Worm (Caenorhabditis elegans) whole organism, L4 larva: Measurements from ENCODE around the gene rme-1.

Experiments used
- F10B5.3 ChIP-seq: sonication (generic microtip); optimal IDR thresholded peaks from 2 replicates; lab custom pipeline; 2016; ENCODE audit warnings: mild to moderate bottlenecking, missing genetic modification characterization, missing compliant biosample characterization
- F49E8.2 ChIP-seq: sonication (generic microtip); optimal IDR thresholded peaks from 2 replicates; lab custom pipeline; 2016; ENCODE audit warnings: missing compliant biosample characterization, mild to moderate bottlenecking, missing genetic modification characterization, borderline replicate concordance
- T26A8.4 ChIP-seq: fragments of 200-800 bp; sonication (Bioruptor generic); IDR thresholded peaks from 2 replicates; pipeline ENCODE4 v1.3.6; 2022; ENCODE audit warnings: missing genetic modification characterization, missing compliant biosample characterization
- Y5F2A.4 ChIP-seq: fragments of 200-800 bp; sonication (Bioruptor generic); optimal IDR thresholded peaks from 2 replicates; lab custom pipeline; 2018; ENCODE audit warnings: mild to moderate bottlenecking, missing genetic modification characterization, missing compliant biosample characterization
- Y75B8A.6 ChIP-seq: fragments of 200-800 bp; sonication (Bioruptor generic); IDR thresholded peaks from 2 replicates; pipeline ENCODE4 v1.3.6; 2022; ENCODE audit warnings: missing genetic modification reagents, missing genetic modification characterization, missing compliant biosample characterization
- aha-1 ChIP-seq: fragments of 150-350 bp; peaks from one replicate; lab custom pipeline; 2014; ENCODE audit warnings: missing biosample characterization, missing genetic modification characterization
- aly-2 ChIP-seq: sonication (generic microtip); optimal IDR thresholded peaks from 2 replicates; lab custom pipeline; 2018; ENCODE audit warnings: missing biosample characterization, missing genetic modification characterization
- ama-1 ChIP-seq: fragments of 150-350 bp; optimal IDR thresholded peaks from 2 replicates; lab custom pipeline; 2014; ENCODE audit warnings: inconsistent platforms, mixed read lengths
- arid-1 ChIP-seq: fragments of 200-800 bp; sonication (Bioruptor generic); conservative IDR thresholded peaks from 2 replicates; pipeline ENCODE4 v1.3.6; 2022; ENCODE audit warnings: missing genetic modification reagents, missing genetic modification characterization, missing compliant biosample characterization
- ceh-20 ChIP-seq: fragments of 200-800 bp; sonication (Bioruptor generic); IDR thresholded peaks from 2 replicates; pipeline ENCODE4 v1.3.6; 2022; ENCODE audit warnings: missing genetic modification reagents, missing genetic modification characterization, missing compliant biosample characterization
- ceh-28 ChIP-seq: fragments of 150-350 bp; optimal IDR thresholded peaks from 2 replicates; lab custom pipeline; 2014; ENCODE audit warnings: missing biosample characterization, missing genetic modification reagents, missing genetic modification characterization
- ceh-32 ChIP-seq: sonication (generic microtip); optimal IDR thresholded peaks from 2 replicates; lab custom pipeline; 2016; ENCODE audit warnings: mild to moderate bottlenecking, missing genetic modification characterization, missing compliant biosample characterization; ENCODE audit not compliant: poor library complexity
- ceh-44 ChIP-seq: fragments of 200-800 bp; sonication (Bioruptor generic); IDR thresholded peaks from 2 replicates; pipeline ENCODE4 v1.3.6; 2022; ENCODE audit warnings: missing genetic modification reagents, missing genetic modification characterization, missing compliant biosample characterization
- cey-2 ChIP-seq: sonication (generic microtip); optimal IDR thresholded peaks from 3 replicates; lab custom pipeline; 2017; ENCODE audit warnings: missing genetic modification characterization, mild to moderate bottlenecking, missing compliant biosample characterization, antibody characterized with exemption, borderline replicate concordance; ENCODE audit not compliant: insufficient read depth
- daf-12 ChIP-seq: fragments of 150-350 bp; optimal IDR thresholded peaks from 2 replicates; lab custom pipeline; 2014; ENCODE audit warnings: missing biosample characterization, missing genetic modification reagents, missing genetic modification characterization
- daf-16 ChIP-seq, 3 experiments: sonication (generic microtip); optimal IDR thresholded peaks; 2 replicates each; lab custom pipeline; 2016 to 2017; ENCODE audit warnings: missing genetic modification characterization in 3 of 3, missing genetic modification reagents in 3 of 3, mild to moderate bottlenecking in 2 of 3, missing compliant biosample characterization in 2 of 3, missing biosample characterization in 1 of 3, moderate library complexity in 1 of 3
- dmd-6 ChIP-seq: fragments of 200-800 bp; sonication (Bioruptor generic); IDR thresholded peaks from 2 replicates; pipeline ENCODE4 v1.3.6; 2022; ENCODE audit warnings: missing genetic modification reagents, missing genetic modification characterization, missing compliant biosample characterization
- dpl-1 ChIP-seq: fragments of 150-350 bp; optimal IDR thresholded peaks from 2 replicates; lab custom pipeline; 2014; ENCODE audit warnings: missing biosample characterization, missing genetic modification reagents, missing genetic modification characterization
- dve-1 ChIP-seq: sonication (generic microtip); optimal IDR thresholded peaks from 2 replicates; lab custom pipeline; 2017; ENCODE audit warnings: antibody characterized with exemption, mild to moderate bottlenecking, missing genetic modification characterization, missing compliant biosample characterization; ENCODE audit not compliant: insufficient read depth
- egl-27 ChIP-seq: sonication (generic microtip); optimal IDR thresholded peaks from 3 replicates; lab custom pipeline; 2017; ENCODE audit warnings: missing biosample characterization, missing genetic modification reagents, missing genetic modification characterization
- gei-8 ChIP-seq: fragments of 200-800 bp; sonication (Bioruptor generic); optimal IDR thresholded peaks from 2 replicates; lab custom pipeline; 2018; ENCODE audit warnings: mild to moderate bottlenecking, missing genetic modification characterization, missing compliant biosample characterization
- hif-1 ChIP-seq, 2 experiments: sonication (generic microtip); optimal IDR thresholded peaks; 2 replicates each; lab custom pipeline; 2016 to 2017; ENCODE audit warnings: missing compliant biosample characterization in 2 of 2, missing genetic modification characterization in 2 of 2, missing genetic modification reagents in 2 of 2, missing genotype in 2 of 2, mild to moderate bottlenecking in 1 of 2
- hlh-11 ChIP-seq: fragments of 200-800 bp; sonication (Bioruptor generic); optimal IDR thresholded peaks from 2 replicates; lab custom pipeline; 2018; ENCODE audit warnings: mild to moderate bottlenecking, missing genetic modification characterization, missing compliant biosample characterization
- hmg-1.1 ChIP-seq: fragments of 200-800 bp; sonication (Bioruptor generic); IDR thresholded peaks from 2 replicates; pipeline ENCODE4 v1.3.6; 2022; ENCODE audit warnings: missing genetic modification reagents, missing genetic modification characterization, missing compliant biosample characterization
- jun-1 ChIP-seq: fragments of 150-350 bp; optimal IDR thresholded peaks from 2 replicates; lab custom pipeline; 2014; ENCODE audit warnings: missing biosample characterization, missing genetic modification reagents, missing genetic modification characterization
- lin-13 ChIP-seq: fragments of 150-350 bp; optimal IDR thresholded peaks from 2 replicates; lab custom pipeline; 2014; ENCODE audit warnings: missing biosample characterization, missing genetic modification reagents, missing genetic modification characterization
- lin-15B ChIP-seq: fragments of 150-350 bp; sonication (generic microtip); optimal IDR thresholded peaks from 3 replicates; lab custom pipeline; 2014; ENCODE audit warnings: missing biosample characterization, missing genetic modification characterization
- lin-29 ChIP-seq: fragments of 200-800 bp; sonication (Bioruptor generic); IDR thresholded peaks from 2 replicates; pipeline ENCODE4 v1.3.6; 2022; ENCODE audit warnings: missing genetic modification reagents, missing genetic modification characterization, missing compliant biosample characterization
- lin-38 ChIP-seq: fragments of 200-800 bp; sonication (Bioruptor generic); IDR thresholded peaks from 2 replicates; pipeline ENCODE4 v1.3.6; 2022; ENCODE audit warnings: missing genetic modification reagents, missing genetic modification characterization, missing compliant biosample characterization
- lin-39 ChIP-seq: fragments of 150-350 bp; optimal IDR thresholded peaks from 2 replicates; lab custom pipeline; 2014; ENCODE audit warnings: missing biosample characterization, missing genetic modification reagents, missing genetic modification characterization
- madf-5 ChIP-seq, 2 experiments: fragments of 200-800 bp; sonication (Bioruptor generic); IDR thresholded peaks; 2 replicates each; pipeline ENCODE4 v1.3.6; 2022; ENCODE audit warnings: missing compliant biosample characterization in 2 of 2, missing genetic modification characterization in 2 of 2
- mes-2 ChIP-seq: sonication (generic microtip); optimal IDR thresholded peaks from 2 replicates; lab custom pipeline; 2016; ENCODE audit warnings: missing genotype, mild to moderate bottlenecking, missing genetic modification characterization, missing compliant biosample characterization; ENCODE audit not compliant: poor library complexity, severe bottlenecking
- mxl-3 ChIP-seq: fragments of 200-800 bp; sonication (Bioruptor generic); optimal IDR thresholded peaks from 2 replicates; lab custom pipeline; 2018; ENCODE audit warnings: mild to moderate bottlenecking, missing genetic modification characterization, missing compliant biosample characterization
- nhr-10 ChIP-seq: fragments of 150-350 bp; optimal IDR thresholded peaks from 2 replicates; lab custom pipeline; 2014; ENCODE audit warnings: missing biosample characterization, missing genetic modification characterization
- nhr-102 ChIP-seq: sonication (generic microtip); optimal IDR thresholded peaks from 2 replicates; lab custom pipeline; 2016; ENCODE audit warnings: mild to moderate bottlenecking, missing genetic modification characterization, moderate library complexity, missing compliant biosample characterization
- nhr-11 ChIP-seq: fragments of 150-350 bp; optimal IDR thresholded peaks from 2 replicates; lab custom pipeline; 2014; ENCODE audit warnings: missing biosample characterization, missing genetic modification characterization
- nhr-28 ChIP-seq: fragments of 150-350 bp; optimal IDR thresholded peaks from 2 replicates; lab custom pipeline; 2014; ENCODE audit warnings: missing biosample characterization, missing genetic modification characterization
- nhr-41 ChIP-seq: fragments of 200-800 bp; sonication (Bioruptor generic); IDR thresholded peaks from 2 replicates; pipeline ENCODE4 v1.3.6; 2022; ENCODE audit warnings: missing genetic modification reagents, missing genetic modification characterization, missing compliant biosample characterization
- nhr-48 ChIP-seq: sonication (generic microtip); optimal IDR thresholded peaks from 2 replicates; lab custom pipeline; 2016; ENCODE audit warnings: mild to moderate bottlenecking, missing genetic modification characterization, missing compliant biosample characterization
- pha-4 ChIP-seq, 2 experiments: fragments of 150-350 bp in 1 of 2; fragments of 200-800 bp in 1 of 2; sonication (Bioruptor generic) in 1 of 2; IDR thresholded peaks in 1 of 2; optimal IDR thresholded peaks in 1 of 2; 2 replicates each; pipeline versions ENCODE4 v1.3.6 to Lab custom; 2014 to 2022; ENCODE audit warnings: missing genetic modification characterization in 2 of 2, missing genetic modification reagents in 2 of 2, missing biosample characterization in 1 of 2, missing compliant biosample characterization in 1 of 2
- pqm-1 ChIP-seq: sonication (generic microtip); optimal IDR thresholded peaks from 2 replicates; lab custom pipeline; 2017; ENCODE audit warnings: missing biosample characterization, missing genetic modification characterization
- rbr-2 ChIP-seq: sonication (generic microtip); optimal IDR thresholded peaks from 2 replicates; lab custom pipeline; 2016; ENCODE audit warnings: missing genotype, missing genetic modification characterization, missing compliant biosample characterization
- sdz-12 ChIP-seq: fragments of 200-800 bp; sonication (Bioruptor generic); optimal IDR thresholded peaks from 2 replicates; lab custom pipeline; 2018; ENCODE audit warnings: mild to moderate bottlenecking, missing genetic modification characterization, missing compliant biosample characterization
- tra-1 ChIP-seq: fragments of 200-800 bp; sonication (Bioruptor generic); IDR thresholded peaks from 2 replicates; pipeline ENCODE4 v1.3.6; 2022; ENCODE audit warnings: missing genetic modification reagents, missing genetic modification characterization, missing compliant biosample characterization
- ztf-11 ChIP-seq: fragments of 150-350 bp; optimal IDR thresholded peaks from 2 replicates; lab custom pipeline; 2014; ENCODE audit warnings: missing biosample characterization, missing genetic modification characterization
- ztf-7 ChIP-seq: fragments of 150-350 bp; optimal IDR thresholded peaks from 2 replicates; lab custom pipeline; 2014; ENCODE audit warnings: missing biosample characterization, missing genetic modification characterization

Gene rme-1

ce11 chrV:6229457-6229949 is 20.8 kb downstream of the rme-1 start (continued):
- TF ChIP-seq dve-1 (peak; percentile 96), egl-27 (tag; lab: Kevin White, UChicago) (no peak), Y75B8A.6 (peak; percentile 4; the same call in 1 of the 2 replicates), lin-39 (tag; lab: Kevin White, UChicago) (no peak), madf-5 (GFP tag; IDR thresholded peaks at IDR 0.05; lab: Robert Waterston, UW) (no peak), daf-12 (tag; lab: Kevin White, UChicago) (no peak), nhr-11 (tag; lab: Kevin White, UChicago) (peak; percentile 55), ztf-11 (no peak), ceh-32 (tag; lab: Kevin White, UChicago) (no peak), lin-13 (GFP tag; lab: Kevin White, UChicago) (no peak), aha-1 (tag; lab: Kevin White, UChicago) (peak; percentile 99), lin-29 (GFP tag; lab: Robert Waterston, UW) (no peak), ama-1 (lab: Kevin White, UChicago) (peak; percentile 36)

- no peak for TF ChIP-seq lin-13 (GFP tag; lab: Kevin White, UChicago)
- TF ChIP-seq ceh-28 (tag; lab: Kevin White, UChicago), result no peak
- no peak for TF ChIP-seq lin-15B
- TF ChIP-seq cey-2, result no peak
- TF ChIP-seq daf-16 (GFP tag; optimal IDR thresholded peaks at IDR 0.05; lab: Kevin White, UChicago), result no peak
- peak; percentile 89 for TF ChIP-seq daf-16 (tag; optimal IDR thresholded peaks at IDR 0.05; lab: Kevin White, UChicago)
- TF ChIP-seq jun-1 (tag; lab: Kevin White, UChicago), result no peak
- TF ChIP-seq dpl-1 (GFP tag; lab: Kevin White, UChicago), result no peak
- peak; percentile 73 for TF ChIP-seq dve-1
- TF ChIP-seq aly-2 (tag; lab: Kevin White, UChicago), result no peak
- TF ChIP-seq rbr-2 (tag; lab: Kevin White, UChicago), result peak; percentile 41
- TF ChIP-seq hif-1 (tag; optimal IDR thresholded peaks at IDR 0.05; lab: Kevin White, UChicago), result peak in 1 of 2 experiments; percentile 22
- no peak for TF ChIP-seq lin-39 (tag; lab: Kevin White, UChicago)
- no peak for TF ChIP-seq sdz-12 (GFP tag; lab: Kevin White, UChicago)
- TF ChIP-seq dmd-6 (GFP tag; lab: Robert Waterston, UW), result peak; percentile 73
- no peak for TF ChIP-seq nhr-10 (tag; lab: Kevin White, UChicago)
- TF ChIP-seq hmg-1.1, result 0 out of 2 replicates have a peak, but pooled peaks have one; percentile 5
- TF ChIP-seq arid-1, result no peak
- TF ChIP-seq hlh-11, result peak; percentile 74
- no peak for TF ChIP-seq lin-38
- TF ChIP-seq tra-1 (GFP tag; lab: Robert Waterston, UW), result no peak
- no peak for TF ChIP-seq ceh-44
- TF ChIP-seq F49E8.2 (tag; lab: Kevin White, UChicago), result no peak
- TF ChIP-seq madf-5 (GFP tag; IDR thresholded peaks at IDR 0.05; lab: Robert Waterston, UW), result no peak
- TF ChIP-seq ceh-20, result no peak
- no peak for TF ChIP-seq Y5F2A.4
- TF ChIP-seq mxl-3 (GFP tag; lab: Kevin White, UChicago), result peak; percentile 2
- peak; percentile 22 for TF ChIP-seq pqm-1 (tag; lab: Kevin White, UChicago)
- no peak for TF ChIP-seq F10B5.3 (tag; lab: Kevin White, UChicago)
- peak; percentile 62 for TF ChIP-seq nhr-48
- TF ChIP-seq mes-2, result peak; percentile 30
- peak; percentile 22 for TF ChIP-seq nhr-28
- TF ChIP-seq nhr-102, result peak; percentile 29
- no peak for TF ChIP-seq ztf-7 (tag; lab: Kevin White, UChicago)
- TF ChIP-seq T26A8.4, result peak; percentile 38; the same call in 1 of the 2 replicates
- TF ChIP-seq gei-8 (GFP tag; lab: Kevin White, UChicago), result no peak
- no peak for TF ChIP-seq nhr-41 (GFP tag; lab: Robert Waterston, UW)
- TF ChIP-seq pha-4 (GFP tag; IDR thresholded peaks at IDR 0.05; lab: Robert Waterston, UW), result no peak
- peak; percentile 7 for TF ChIP-seq pha-4 (tag; optimal IDR thresholded peaks at IDR 0.05; lab: Kevin White, UChicago)
- TF ChIP-seq lin-29 (GFP tag; lab: Robert Waterston, UW), result no peak
Measured at ce11 chrV:6230629-6231229, 22.0 kb downstream of the rme-1 start.
